Fruit fly (Drosophila melanogaster): Measurements from ENCODE around the gene CG8745.

Gene CG8745

dm6 chr3L:13905515-13905914 lies 38.8 kb upstream of the CG8745 start (continued):
- no peak for TF ChIP-seq slou (GFP tag; optimal IDR thresholded peaks at IDR 0.05)
- TF ChIP-seq CG3726 (GFP tag; IDR thresholded peaks at IDR 0.05), result 0 out of 3 replicates have a peak, but pooled peaks have one; percentile 14
- TF ChIP-seq CG34422 (GFP tag; IDR thresholded peaks at IDR 0.05), result no peak
- peak; percentile 24 for TF ChIP-seq CG10274 (GFP tag; optimal IDR thresholded peaks at IDR 0.05)
- TF ChIP-seq disco-r (GFP tag; optimal IDR thresholded peaks at IDR 0.05), result no peak
- 0 out of 2 replicates have a peak, but pooled peaks have one; percentile 10 for TF ChIP-seq CG4730 (GFP tag; IDR thresholded peaks at IDR 0.05)
- TF ChIP-seq eyg (GFP tag; optimal IDR thresholded peaks at IDR 0.05), result no peak
- TF ChIP-seq CG4360 (GFP tag; IDR thresholded peaks at IDR 0.05), result no peak
- TF ChIP-seq CG13287 (GFP tag; IDR thresholded peaks at IDR 0.05; ENCODE audit: partially characterized antibody), result no peak
- peak; percentile 33 for TF ChIP-seq Nf-YB (GFP tag; optimal IDR thresholded peaks at IDR 0.05)
- TF ChIP-seq tap (tag; optimal IDR thresholded peaks at IDR 0.05), result peak; percentile 69
- no peak for TF ChIP-seq zfh2 (GFP tag; optimal IDR thresholded peaks at IDR 0.05)
- TF ChIP-seq tin (GFP tag; optimal IDR thresholded peaks at IDR 0.05), result peak; percentile 43
- peak; percentile 57 for TF ChIP-seq unpg (GFP tag; optimal IDR thresholded peaks at IDR 0.05)
- TF ChIP-seq Scr (GFP tag; IDR thresholded peaks at IDR 0.05; ENCODE audit: partially characterized antibody), result no peak
- no peak for TF ChIP-seq NC2β (GFP tag; optimal IDR thresholded peaks at IDR 0.05)
- TF ChIP-seq CG15696 (tag; optimal IDR thresholded peaks at IDR 0.05), result peak; percentile 5
- TF ChIP-seq CG13894 (tag; optimal IDR thresholded peaks at IDR 0.05), result peak; percentile 55
- TF ChIP-seq caup (GFP tag; optimal IDR thresholded peaks at IDR 0.05; ENCODE audit: severe bottlenecking), result peak; percentile 75
- TF ChIP-seq Hsf (GFP tag; optimal IDR thresholded peaks at IDR 0.05), result no peak
- TF ChIP-seq trem (tag; optimal IDR thresholded peaks at IDR 0.05), result no peak
- no peak for TF ChIP-seq danr (GFP tag; IDR thresholded peaks at IDR 0.05)
- peak; percentile 81 for TF ChIP-seq PHDP (tag; optimal IDR thresholded peaks at IDR 0.05)
- peak; percentile 78 for TF ChIP-seq CG6854 (GFP tag; optimal IDR thresholded peaks at IDR 0.05)
- TF ChIP-seq Jarid2 (GFP tag; optimal IDR thresholded peaks at IDR 0.05), result peak; percentile 22
- TF ChIP-seq ap (GFP tag; IDR thresholded peaks at IDR 0.05), result no peak
- peak; percentile 9; the same call in 1 of the 2 replicates for TF ChIP-seq seq (GFP tag; IDR thresholded peaks at IDR 0.05)
- TF ChIP-seq CG18599 (GFP tag; optimal IDR thresholded peaks at IDR 0.05), result peak; percentile 90
- peak; percentile 80 for TF ChIP-seq Sox100B (GFP tag; optimal IDR thresholded peaks at IDR 0.05)
- no peak for TF ChIP-seq CG11398 (GFP tag; optimal IDR thresholded peaks at IDR 0.05)
- TF ChIP-seq Ptx1 (GFP tag; IDR thresholded peaks at IDR 0.05), result peak; percentile 38
- TF ChIP-seq Dfd (GFP tag; optimal IDR thresholded peaks at IDR 0.05), result no peak
- no peak for TF ChIP-seq ERR (GFP tag; optimal IDR thresholded peaks at IDR 0.05)
- no peak for TF ChIP-seq jumu (GFP tag; optimal IDR thresholded peaks at IDR 0.05)
- TF ChIP-seq CG32767 (GFP tag; IDR thresholded peaks at IDR 0.05), result peak; percentile 30; the same call in 1 of the 2 replicates
- TF ChIP-seq Max (GFP tag; optimal IDR thresholded peaks at IDR 0.05), result no peak
- TF ChIP-seq gce (GFP tag; IDR thresholded peaks at IDR 0.05), result no peak
- no peak for TF ChIP-seq bbx (GFP tag; IDR thresholded peaks at IDR 0.05; ENCODE audit: partially characterized antibody)
- TF ChIP-seq CG1024 (GFP tag; IDR thresholded peaks at IDR 0.05), result no peak
- TF ChIP-seq CG34224 (GFP tag; IDR thresholded peaks at IDR 0.05; ENCODE audit: partially characterized antibody), result no peak
- TF ChIP-seq CG18011 (GFP tag; optimal IDR thresholded peaks at IDR 0.05), result no peak
- peak; percentile 68 for TF ChIP-seq HHEX (GFP tag; optimal IDR thresholded peaks at IDR 0.05)
- peak; percentile 36 for TF ChIP-seq nerfin-1 (tag; optimal IDR thresholded peaks at IDR 0.05)
- peak; percentile 84 for TF ChIP-seq BtbVII (GFP tag; optimal IDR thresholded peaks at IDR 0.05)
- TF ChIP-seq nau (GFP tag; optimal IDR thresholded peaks at IDR 0.05), result peak; percentile 56
- no peak for TF ChIP-seq zen2 (GFP tag; IDR thresholded peaks at IDR 0.05; ENCODE audit: partially characterized antibody)
- no peak for TF ChIP-seq slp2 (GFP tag; optimal IDR thresholded peaks at IDR 0.05)
- TF ChIP-seq fd102C (GFP tag; optimal IDR thresholded peaks at IDR 0.05), result no peak
- no peak for TF ChIP-seq peb (GFP tag; IDR thresholded peaks at IDR 0.05)
- TF ChIP-seq MESR4 (GFP tag; optimal IDR thresholded peaks at IDR 0.05), result no peak

Measured in whole organism, embryonic.